Worm (Caenorhabditis elegans): ENCODE data around the gene W09C2.9.

ce11 chrIV:9641925-9642324 is 18.8 kb upstream of the W09C2.9 start, which contains the start of gene del-2:
- no peak for TF ChIP-seq nhr-237 (tag; optimal IDR thresholded peaks at IDR 0.05)
- TF ChIP-seq mep-1 (tag; optimal IDR thresholded peaks at IDR 0.05) = no peak
- TF ChIP-seq unc-62 (GFP tag; optimal IDR thresholded peaks at IDR 0.05) = no peak
- TF ChIP-seq sem-2 (GFP tag; optimal IDR thresholded peaks at IDR 0.05) = no peak
- no peak for TF ChIP-seq tbx-8 (GFP tag; optimal IDR thresholded peaks at IDR 0.05)
- no peak for TF ChIP-seq nhr-12 (tag; optimal IDR thresholded peaks at IDR 0.05)
- TF ChIP-seq pha-4 (tag; optimal IDR thresholded peaks at IDR 0.05) = no peak

Measured in whole organism, mixed stage, embryonic.